Worm (Caenorhabditis elegans) whole organism, early embryonic: Measurements from ENCODE around the gene C36C9.5.
"Not testable (repeated sequence)": the region's sequence is repeated elsewhere in the genome, so short reads cannot be mapped to it uniquely, and the experiment has no call there.

Experiments used
- B0310.2 ChIP-seq: sonication (generic microtip); optimal IDR thresholded peaks from 2 replicates; lab custom pipeline; 2016; ENCODE audit warnings: mild to moderate bottlenecking, missing genetic modification characterization, missing compliant biosample characterization
- F13C5.2 ChIP-seq: sonication (generic microtip); optimal IDR thresholded peaks from 2 replicates; lab custom pipeline; 2017; ENCODE audit warnings: mild to moderate bottlenecking, missing genetic modification characterization, inconsistent platforms, missing compliant biosample characterization
- aly-1 ChIP-seq: sonication (generic microtip); optimal IDR thresholded peaks from 2 replicates; lab custom pipeline; 2016; ENCODE audit warnings: missing genetic modification characterization, missing compliant biosample characterization
- ama-1 ChIP-seq: fragments of 150-350 bp; optimal IDR thresholded peaks from 2 replicates; lab custom pipeline; 2014
- ceh-13 ChIP-seq: fragments of 200-800 bp; sonication (Bioruptor generic); optimal IDR thresholded peaks from 2 replicates; lab custom pipeline; 2018; ENCODE audit warnings: mild to moderate bottlenecking, missing genetic modification characterization, missing compliant biosample characterization
- ceh-36 ChIP-seq: sonication (generic microtip); optimal IDR thresholded peaks from 2 replicates; lab custom pipeline; 2016; ENCODE audit warnings: missing genetic modification characterization, inconsistent platforms, missing compliant biosample characterization
- ets-7 ChIP-seq: sonication (generic microtip); optimal IDR thresholded peaks from 2 replicates; lab custom pipeline; 2016; ENCODE audit warnings: missing genotype, missing genetic modification characterization, missing compliant biosample characterization
- flt-1 ChIP-seq: fragments of 200-800 bp; sonication (Bioruptor generic); IDR thresholded peaks from 2 replicates; pipeline ENCODE4 v1.3.6; 2022; ENCODE audit warnings: missing genetic modification characterization, missing compliant biosample characterization
- hmbx-1 ChIP-seq: sonication (generic microtip); optimal IDR thresholded peaks from 2 replicates; lab custom pipeline; 2016; ENCODE audit warnings: mild to moderate bottlenecking, missing genetic modification characterization, missing compliant biosample characterization
- hmg-4 ChIP-seq: fragments of 200-800 bp; sonication (Bioruptor generic); optimal IDR thresholded peaks from 2 replicates; lab custom pipeline; 2018; ENCODE audit warnings: mild to moderate bottlenecking, missing genetic modification characterization, missing compliant biosample characterization
- hnd-1 ChIP-seq: sonication (generic microtip); optimal IDR thresholded peaks from 2 replicates; lab custom pipeline; 2016; ENCODE audit warnings: missing genetic modification characterization, missing compliant biosample characterization
- pes-1 ChIP-seq: fragments of 200-800 bp; sonication (Bioruptor generic); IDR thresholded peaks from 2 replicates; pipeline ENCODE4 v1.3.6; 2022; ENCODE audit warnings: missing genetic modification reagents, missing genetic modification characterization, missing compliant biosample characterization
- scrt-1 ChIP-seq: fragments of 200-800 bp; sonication (Bioruptor generic); IDR thresholded peaks from 2 replicates; pipeline ENCODE4 v1.3.6; 2022; ENCODE audit warnings: missing genetic modification characterization, missing compliant biosample characterization
- sea-1 ChIP-seq: fragments of 200-800 bp; sonication (Bioruptor generic); conservative IDR thresholded peaks from 2 replicates; pipeline ENCODE4 v1.3.6; 2022; ENCODE audit warnings: missing genetic modification characterization, missing compliant biosample characterization
- tbx-11 ChIP-seq: fragments of 200-800 bp; sonication (Bioruptor generic); IDR thresholded peaks from 2 replicates; pipeline ENCODE4 v1.3.6; 2022; ENCODE audit warnings: missing genetic modification characterization, missing compliant biosample characterization
- tbx-37 ChIP-seq: fragments of 200-800 bp; sonication (Bioruptor generic); conservative IDR thresholded peaks from 2 replicates; pipeline ENCODE4 v1.3.6; 2022; ENCODE audit warnings: missing genetic modification reagents, missing genetic modification characterization, missing compliant biosample characterization
- tra-4 ChIP-seq: sonication (generic microtip); optimal IDR thresholded peaks from 2 replicates; lab custom pipeline; 2017; ENCODE audit warnings: missing genetic modification characterization, missing compliant biosample characterization

The C36C9.5 gene

DNA sequence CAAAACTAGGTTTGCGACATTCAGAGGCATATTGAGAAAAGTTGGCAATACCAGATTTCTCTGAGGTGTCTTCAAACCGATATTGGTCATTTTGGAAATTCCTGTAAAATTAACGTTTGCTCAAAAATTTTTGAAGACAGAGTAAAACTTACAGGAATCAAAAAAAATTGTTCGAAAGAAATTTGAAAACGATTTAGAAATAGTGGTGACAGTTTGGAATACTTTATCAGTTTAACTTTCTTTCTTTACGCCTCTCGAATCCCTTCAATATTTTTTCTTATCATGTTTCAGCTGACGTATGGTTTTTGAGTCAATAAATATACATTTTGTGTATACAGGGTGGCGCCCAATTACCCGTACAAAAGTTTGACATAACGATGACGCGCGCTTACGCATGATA lies 14.7 kb upstream of the C36C9.5 start, which contains the start of gene fbxa-53:
fbxa-53 (minus strand) TSS at position 101 of the 400 bp plus-strand sequence.
- no peak for TF ChIP-seq ceh-13 (GFP tag; lab: Kevin White, UChicago)
- TF ChIP-seq flt-1 (GFP tag; lab: Robert Waterston, UW), result no peak
- TF ChIP-seq tra-4 (tag; lab: Kevin White, UChicago), result no peak
- no peak for TF ChIP-seq pes-1 (GFP tag; lab: Robert Waterston, UW)
- no peak for TF ChIP-seq F13C5.2 (tag; lab: Kevin White, UChicago)
- TF ChIP-seq tbx-37 (GFP tag; lab: Robert Waterston, UW), result no peak
- TF ChIP-seq ceh-36 (tag; lab: Kevin White, UChicago), result no peak
- no peak for TF ChIP-seq aly-1 (tag; lab: Kevin White, UChicago)
- TF ChIP-seq B0310.2 (tag; lab: Kevin White, UChicago), result no peak

DNA sequence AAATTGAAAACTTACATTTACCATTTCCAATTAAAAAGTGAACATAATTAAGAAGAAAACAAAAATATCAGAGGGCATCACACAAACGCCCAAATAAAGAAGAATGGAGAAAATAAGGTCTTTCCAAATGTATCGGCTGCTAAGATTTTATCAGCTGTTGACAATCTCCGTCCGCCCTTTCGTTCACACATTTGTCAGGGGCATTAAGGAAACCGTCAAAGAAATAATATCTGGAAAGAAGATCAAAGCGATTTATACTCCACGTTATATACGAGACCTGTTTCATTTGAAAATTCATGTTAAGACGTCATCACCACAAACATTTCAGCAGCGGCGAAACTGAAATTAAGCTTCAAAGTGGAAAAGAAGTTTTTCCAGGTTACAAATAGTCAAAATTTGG lies 8.8 kb upstream of the C36C9.5 start, which contains the start of gene fbxa-52:
fbxa-52 (minus strand) TSS at position 101 of the 400 bp plus-strand sequence.
- TF ChIP-seq pes-1 (GFP tag; lab: Robert Waterston, UW) (no peak), ama-1 (lab: Kevin White, UChicago) (no peak), tbx-37 (GFP tag; lab: Robert Waterston, UW) (no peak), hmbx-1 (tag; lab: Kevin White, UChicago) (no peak), ceh-36 (tag; lab: Kevin White, UChicago) (no peak), hnd-1 (tag; lab: Kevin White, UChicago) (no peak), sea-1 (GFP tag; lab: Robert Waterston, UW) (no peak)

DNA sequence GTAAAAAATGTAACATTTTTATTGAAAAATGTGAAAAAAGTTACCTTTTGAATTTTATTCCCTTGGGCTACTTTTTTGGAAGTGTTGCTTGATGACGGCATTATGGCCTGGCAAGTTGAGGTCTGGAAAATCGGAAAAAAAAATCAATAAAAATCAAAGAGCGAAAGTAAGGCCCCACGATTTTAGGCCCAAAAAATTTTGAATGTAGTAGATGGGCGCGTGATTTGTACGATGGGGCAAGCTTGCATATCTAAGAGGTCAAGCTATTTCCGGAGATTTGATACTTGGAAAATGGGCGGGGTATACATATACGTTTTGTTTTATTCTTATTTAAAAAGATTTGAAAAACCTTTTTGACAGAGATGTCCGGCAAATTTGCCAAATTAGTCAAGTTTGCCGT lies 2.8 kb upstream of the C36C9.5 start, which contains the start of gene F07G6.5:
F07G6.5 (minus strand) TSS at position 101 of the 400 bp plus-strand sequence.
- TF ChIP-seq pes-1 (GFP tag; lab: Robert Waterston, UW), result no peak
- TF ChIP-seq ama-1 (lab: Kevin White, UChicago), result no peak
- TF ChIP-seq ceh-36 (tag; lab: Kevin White, UChicago), result no peak
- TF ChIP-seq ceh-13 (GFP tag; lab: Kevin White, UChicago), result no peak
- TF ChIP-seq tbx-11 (GFP tag; lab: Robert Waterston, UW), result no peak
- TF ChIP-seq hmg-4 (GFP tag; lab: Kevin White, UChicago), result no peak
- TF ChIP-seq sea-1 (GFP tag; lab: Robert Waterston, UW), result no peak
- TF ChIP-seq hmbx-1 (tag; lab: Kevin White, UChicago), result no peak
- no peak for TF ChIP-seq ets-7 (tag; lab: Kevin White, UChicago)
- TF ChIP-seq B0310.2 (tag; lab: Kevin White, UChicago), result no peak
- TF ChIP-seq tra-4 (tag; lab: Kevin White, UChicago), result no peak
- TF ChIP-seq aly-1 (tag; lab: Kevin White, UChicago), result no peak
- no peak for TF ChIP-seq scrt-1 (GFP tag; lab: Robert Waterston, UW)
- TF ChIP-seq hnd-1 (tag; lab: Kevin White, UChicago), result no peak
- TF ChIP-seq tbx-37 (GFP tag; lab: Robert Waterston, UW), result no peak
- TF ChIP-seq flt-1 (GFP tag; lab: Robert Waterston, UW), result no peak
- no peak for TF ChIP-seq F13C5.2 (tag; lab: Kevin White, UChicago)

DNA sequence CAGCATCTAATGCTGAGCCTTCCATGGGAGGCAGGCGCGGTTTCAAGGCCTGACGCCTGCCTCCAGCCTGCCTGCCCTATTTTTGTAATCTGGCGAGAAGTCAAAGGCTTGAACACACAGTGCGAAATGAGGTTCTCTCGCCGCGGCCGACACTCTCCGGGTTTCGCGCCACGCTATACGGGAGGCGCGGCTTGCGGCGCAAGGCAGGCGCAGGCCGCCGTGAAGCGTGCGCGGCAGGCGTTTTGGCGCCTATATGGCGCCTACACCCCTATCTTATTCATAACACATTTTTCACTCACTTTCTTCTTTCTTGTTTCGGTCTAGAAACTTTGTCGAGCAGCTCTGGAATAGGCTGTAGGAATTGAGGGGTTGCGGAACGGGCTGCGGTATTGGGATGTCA lies 691 bp downstream of the C36C9.5 start:
- no peak for TF ChIP-seq ets-7 (tag; lab: Kevin White, UChicago)
- TF ChIP-seq flt-1 (GFP tag; lab: Robert Waterston, UW), result no peak
- no peak for TF ChIP-seq hmg-4 (GFP tag; lab: Kevin White, UChicago)
- no peak for TF ChIP-seq aly-1 (tag; lab: Kevin White, UChicago)
- TF ChIP-seq B0310.2 (tag; lab: Kevin White, UChicago), result no peak
- TF ChIP-seq sea-1 (GFP tag; lab: Robert Waterston, UW), result no peak
- TF ChIP-seq ceh-36 (tag; lab: Kevin White, UChicago), result no peak
- no peak for TF ChIP-seq ama-1 (lab: Kevin White, UChicago)
- TF ChIP-seq pes-1 (GFP tag; lab: Robert Waterston, UW), result no peak
- no peak for TF ChIP-seq hmbx-1 (tag; lab: Kevin White, UChicago)
- no peak for TF ChIP-seq tra-4 (tag; lab: Kevin White, UChicago)
- no peak for TF ChIP-seq tbx-11 (GFP tag; lab: Robert Waterston, UW)
- TF ChIP-seq tbx-37 (GFP tag; lab: Robert Waterston, UW), result no peak
- no peak for TF ChIP-seq F13C5.2 (tag; lab: Kevin White, UChicago)

DNA sequence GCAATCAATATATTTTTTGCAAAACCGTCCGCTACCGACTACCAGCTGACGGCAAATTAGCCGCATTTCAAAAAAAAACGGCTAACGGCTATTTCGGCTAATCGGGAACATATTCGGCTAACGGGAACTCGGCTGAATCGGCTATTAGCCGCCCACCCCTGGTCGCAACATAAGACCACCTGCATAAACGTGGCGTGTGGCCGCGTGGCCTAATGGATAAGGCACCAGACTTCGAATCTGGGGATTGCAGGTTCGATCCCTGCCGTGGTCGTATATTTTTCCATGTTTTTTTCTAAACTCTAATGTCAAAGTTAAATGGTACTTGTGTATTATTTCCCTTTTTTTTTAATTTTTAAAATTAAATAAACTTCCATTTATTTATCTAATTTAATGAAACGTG lies 5.3 kb downstream of the C36C9.5 start:
- no peak for TF ChIP-seq B0310.2 (tag; lab: Kevin White, UChicago)
- no peak for TF ChIP-seq pes-1 (GFP tag; lab: Robert Waterston, UW)
- no peak for TF ChIP-seq scrt-1 (GFP tag; lab: Robert Waterston, UW)
- TF ChIP-seq aly-1 (tag; lab: Kevin White, UChicago), result no peak
- TF ChIP-seq flt-1 (GFP tag; lab: Robert Waterston, UW), result no peak
- no peak for TF ChIP-seq F13C5.2 (tag; lab: Kevin White, UChicago)
- no peak for TF ChIP-seq ama-1 (lab: Kevin White, UChicago)
- no peak for TF ChIP-seq hmbx-1 (tag; lab: Kevin White, UChicago)
- TF ChIP-seq ceh-13 (GFP tag; lab: Kevin White, UChicago), result no peak
- TF ChIP-seq tbx-37 (GFP tag; lab: Robert Waterston, UW), result no peak

DNA sequence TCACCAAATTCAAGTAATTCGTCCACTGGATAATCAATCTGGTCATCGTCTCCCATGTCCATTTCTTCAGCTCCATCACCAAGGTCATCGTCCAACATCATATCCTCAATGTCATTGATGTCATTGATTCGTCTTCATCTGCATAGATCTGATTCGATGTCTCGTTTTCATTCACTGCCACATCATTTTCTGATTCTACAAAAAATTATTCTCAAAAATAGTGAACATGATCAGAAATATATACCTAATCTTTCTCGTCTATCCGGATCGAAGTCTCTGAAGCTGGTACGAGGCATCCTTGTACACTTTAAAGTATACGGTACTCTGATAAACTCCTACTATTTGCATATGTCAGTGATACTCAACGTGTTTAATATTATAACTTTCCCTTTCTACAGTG lies 6.9 kb downstream of the C36C9.5 start, which contains the start of gene C36C9.4:
C36C9.4 (minus strand) TSS at position 101 of the 400 bp plus-strand sequence.
- TF ChIP-seq hnd-1 (tag; lab: Kevin White, UChicago); scrt-1 (GFP tag; lab: Robert Waterston, UW); tbx-37 (GFP tag; lab: Robert Waterston, UW): not testable (repeated sequence)

DNA sequence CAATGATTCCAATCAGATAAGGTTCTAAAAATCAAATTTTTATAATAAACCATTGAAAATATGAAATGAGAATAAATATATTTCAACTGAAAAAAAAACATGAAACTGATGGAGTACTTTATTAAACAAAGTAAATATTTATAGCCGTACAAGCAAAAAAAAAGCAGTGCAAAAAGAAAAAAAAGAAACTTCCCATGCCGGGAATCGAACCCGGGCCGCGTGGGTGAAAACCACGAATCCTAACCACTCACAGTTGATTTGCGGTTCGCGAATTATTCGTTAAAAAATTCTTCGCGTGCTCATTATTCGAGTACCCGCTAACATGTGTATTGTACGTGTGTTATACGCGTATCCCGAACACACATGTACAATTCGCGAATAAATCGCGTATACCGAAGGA lies 12.8 kb downstream of the C36C9.5 start, which contains the start of gene C36C9.6:
C36C9.6 (minus strand) TSS at position 101 of the 400 bp plus-strand sequence.
- TF ChIP-seq ceh-13 (GFP tag; lab: Kevin White, UChicago); ceh-36 (tag; lab: Kevin White, UChicago); tra-4 (tag; lab: Kevin White, UChicago): not testable (repeated sequence)
